Fruit fly (Drosophila melanogaster) whole organism, embryonic: ENCODE measurements around the gene CG5376.

Source experiments
- Aef1 ChIP-seq: fragments of 200-800 bp; sonication (Bioruptor generic); IDR thresholded peaks from 3 replicates; pipeline ENCODE4 v1.3.6; 2022; ENCODE audit warnings: missing biosample characterization, missing genetic modification characterization
- Awh ChIP-seq: fragments of 200-800 bp; sonication (Bioruptor generic); IDR thresholded peaks from 2 replicates; pipeline ENCODE4, ENCODE4 v1.3.6; 2022; ENCODE audit warnings: missing biosample characterization, missing genetic modification characterization
- CG10543 ChIP-seq: fragments of 200-800 bp; sonication (Bioruptor generic); optimal IDR thresholded peaks from 3 replicates; lab custom pipeline; 2017; ENCODE audit warnings: missing biosample characterization, mild to moderate bottlenecking, missing genetic modification characterization, moderate library complexity
- CG12236 ChIP-seq: fragments of 200-800 bp; sonication (Bioruptor generic); optimal IDR thresholded peaks from 2 replicates; lab custom pipeline; 2016; ENCODE audit warnings: missing biosample characterization, missing genetic modification characterization
- CG15514 ChIP-seq: fragments of 200-800 bp; sonication (Bioruptor generic); optimal IDR thresholded peaks from 3 replicates; lab custom pipeline; 2017; ENCODE audit warnings: missing biosample characterization, missing genetic modification characterization, mild to moderate bottlenecking, moderate library complexity, missing genetic modification reagents
- CG1602 ChIP-seq: fragments of 200-800 bp; sonication (Bioruptor generic); optimal IDR thresholded peaks from 3 replicates; lab custom pipeline; 2016; ENCODE audit warnings: missing biosample characterization, missing genetic modification characterization
- CG17328 ChIP-seq: fragments of 200-800 bp; sonication (Bioruptor generic); IDR thresholded peaks from 2 replicates; pipeline ENCODE4 v1.3.6; 2022; ENCODE audit warnings: missing biosample characterization, missing genetic modification characterization
- CG17802 ChIP-seq: fragments of 200-800 bp; sonication (Bioruptor generic); optimal IDR thresholded peaks from 2 replicates; lab custom pipeline; 2018; ENCODE audit warnings: missing biosample characterization, mild to moderate bottlenecking, missing genetic modification characterization, moderate library complexity
- CG18619 ChIP-seq: fragments of 200-800 bp; sonication (Bioruptor generic); optimal IDR thresholded peaks from 3 replicates; lab custom pipeline; 2017; ENCODE audit warnings: missing biosample characterization, mild to moderate bottlenecking, missing genetic modification characterization
- CG31224 ChIP-seq: fragments of 200-800 bp; sonication (Bioruptor generic); IDR thresholded peaks from 2 replicates; pipeline ENCODE4 v1.3.6; 2022; ENCODE audit warnings: missing biosample characterization, missing genetic modification characterization
- CG3838 ChIP-seq: fragments of 200-800 bp; sonication (Bioruptor generic); optimal IDR thresholded peaks from 3 replicates; lab custom pipeline; 2016; ENCODE audit warnings: missing biosample characterization, missing genetic modification characterization
- CG3847 ChIP-seq: fragments of 200-800 bp; sonication (Bioruptor generic); IDR thresholded peaks from 2 replicates; pipeline ENCODE4 v1.3.6; 2022; ENCODE audit warnings: missing biosample characterization, missing genetic modification characterization
- CG4404 ChIP-seq: fragments of 200-800 bp; sonication (Bioruptor generic); IDR thresholded peaks from 2 replicates; pipeline ENCODE4 v1.3.6; 2022; ENCODE audit warnings: missing biosample characterization, missing genetic modification characterization
- CG4707 ChIP-seq: fragments of 200-800 bp; sonication (Bioruptor generic); optimal IDR thresholded peaks from 2 replicates; lab custom pipeline; 2018; ENCODE audit warnings: missing biosample characterization, mild to moderate bottlenecking, missing genetic modification characterization, moderate library complexity
- CG6854 ChIP-seq: fragments of 200-800 bp; sonication (Bioruptor generic); optimal IDR thresholded peaks from 3 replicates; lab custom pipeline; 2017; ENCODE audit warnings: missing biosample characterization, mild to moderate bottlenecking, missing genetic modification characterization
- CG7372 ChIP-seq: fragments of 200-800 bp; sonication (Bioruptor generic); IDR thresholded peaks from 2 replicates; pipeline ENCODE4 v1.3.6; 2022; ENCODE audit warnings: missing biosample characterization, missing genetic modification characterization
- CG8924 ChIP-seq: fragments of 200-800 bp; optimal IDR thresholded peaks from 3 replicates; lab custom pipeline; 2019; ENCODE audit warnings: missing biosample characterization, mild to moderate bottlenecking, missing genetic modification characterization, moderate library complexity
- CG9727 ChIP-seq: fragments of 200-800 bp; sonication (Bioruptor generic); optimal IDR thresholded peaks from 3 replicates; lab custom pipeline; 2017; ENCODE audit warnings: missing biosample characterization, mild to moderate bottlenecking, missing genetic modification characterization
- CTCF ChIP-seq: fragments of 200-800 bp; sonication (Bioruptor generic); optimal IDR thresholded peaks from 2 replicates; lab custom pipeline; 2017; ENCODE audit warnings: missing biosample characterization, mild to moderate bottlenecking, missing genetic modification characterization, moderate library complexity
- CkIIα-i1 ChIP-seq: fragments of 200-800 bp; sonication (Bioruptor generic); IDR thresholded peaks from 2 replicates; pipeline ENCODE4 v1.3.6; 2022; ENCODE audit warnings: missing biosample characterization, missing genetic modification characterization
- Dp ChIP-seq: fragments of 200-800 bp; sonication (Bioruptor generic); optimal IDR thresholded peaks from 2 replicates; lab custom pipeline; 2018; ENCODE audit warnings: missing biosample characterization, mild to moderate bottlenecking, missing genetic modification characterization, moderate library complexity
- Elba2 ChIP-seq: fragments of 200-800 bp; sonication (Bioruptor generic); optimal IDR thresholded peaks from 3 replicates; lab custom pipeline; 2016; ENCODE audit warnings: missing biosample characterization, missing genetic modification characterization
- HLH3B ChIP-seq: fragments of 200-800 bp; sonication (Bioruptor generic); IDR thresholded peaks from 2 replicates; pipeline ENCODE4 v1.3.6; 2022; ENCODE audit warnings: missing biosample characterization, missing genetic modification characterization
- Hr39 ChIP-seq: fragments of >200 bp; optimal IDR thresholded peaks from 2 replicates; lab custom pipeline; 2017
- Mrtf ChIP-seq: fragments of 200-800 bp; sonication (Bioruptor generic); IDR thresholded peaks from 3 replicates; pipeline ENCODE4 v1.3.6; 2022; ENCODE audit warnings: missing biosample characterization, missing genetic modification characterization
- NC2α ChIP-seq: fragments of 200-800 bp; sonication (Bioruptor generic); optimal IDR thresholded peaks from 2 replicates; lab custom pipeline; 2016; ENCODE audit warnings: missing biosample characterization, missing genetic modification characterization
- Poxn ChIP-seq: fragments of 200-800 bp; sonication (Bioruptor generic); IDR thresholded peaks from 2 replicates; pipeline ENCODE4 v1.3.6; 2022; ENCODE audit warnings: missing biosample characterization, missing genetic modification characterization
- Sin3A ChIP-seq: fragments of >200 bp; optimal IDR thresholded peaks from 2 replicates; lab custom pipeline; 2018
- az2 ChIP-seq: fragments of 200-800 bp; sonication (Bioruptor generic); optimal IDR thresholded peaks from 3 replicates; lab custom pipeline; 2016; ENCODE audit warnings: missing biosample characterization, missing genetic modification characterization
- bigmax ChIP-seq: fragments of 200-800 bp; sonication (Bioruptor generic); optimal IDR thresholded peaks from 2 replicates; lab custom pipeline; 2018; ENCODE audit warnings: missing biosample characterization, mild to moderate bottlenecking, missing genetic modification characterization
- chif ChIP-seq, 2 experiments: fragments of 200-800 bp; sonication (Bioruptor generic); optimal IDR thresholded peaks; 3 replicates each; lab custom pipeline; 2016; ENCODE audit warnings: missing biosample characterization in 2 of 2, missing genetic modification characterization in 2 of 2
- crc ChIP-seq: fragments of 200-800 bp; sonication (Bioruptor generic); optimal IDR thresholded peaks from 2 replicates; lab custom pipeline; 2016; ENCODE audit warnings: missing biosample characterization, missing genetic modification characterization
- dan ChIP-seq: fragments of 200-800 bp; sonication (Bioruptor generic); IDR thresholded peaks from 2 replicates; pipeline ENCODE4 v1.3.6; 2022; ENCODE audit warnings: missing biosample characterization, missing genetic modification characterization
- dmrt11E ChIP-seq: fragments of 200-800 bp; sonication (Bioruptor generic); optimal IDR thresholded peaks from 3 replicates; lab custom pipeline; 2018; ENCODE audit warnings: missing biosample characterization, mild to moderate bottlenecking, missing genetic modification characterization, moderate library complexity
- gcm ChIP-seq: fragments of 200-800 bp; sonication (Bioruptor generic); optimal IDR thresholded peaks from 2 replicates; lab custom pipeline; 2019; ENCODE audit warnings: missing biosample characterization, mild to moderate bottlenecking, missing genetic modification characterization, moderate library complexity
- gfzf ChIP-seq: fragments of 200-800 bp; sonication (Bioruptor generic); optimal IDR thresholded peaks from 2 replicates; lab custom pipeline; 2016; ENCODE audit warnings: missing biosample characterization, mild to moderate bottlenecking, missing genetic modification characterization, moderate library complexity
- grn ChIP-seq: fragments of 200-800 bp; sonication (Bioruptor generic); optimal IDR thresholded peaks from 3 replicates; lab custom pipeline; 2017; ENCODE audit warnings: missing biosample characterization, missing genetic modification characterization
- gro ChIP-seq: fragments of 200-800 bp; sonication (Bioruptor generic); optimal IDR thresholded peaks from 2 replicates; lab custom pipeline; 2016; ENCODE audit warnings: missing biosample characterization, missing genetic modification characterization
- gsb ChIP-seq: fragments of 200-800 bp; sonication (Bioruptor generic); IDR thresholded peaks from 2 replicates; pipeline ENCODE4 v1.3.6; 2022; ENCODE audit warnings: missing biosample characterization, missing genetic modification characterization
- hkb ChIP-seq, 2 experiments: fragments of 200-800 bp in 1 of 2; fragments of >200 bp in 1 of 2; sonication (Bioruptor generic) in 1 of 2; IDR thresholded peaks in 1 of 2; optimal IDR thresholded peaks in 1 of 2; 2 replicates each; pipeline versions ENCODE4 v1.3.6 to Lab custom; 2017 to 2022; ENCODE audit warnings: missing biosample characterization in 1 of 2, missing genetic modification characterization in 1 of 2
- lab ChIP-seq: fragments of 200-800 bp; sonication (Bioruptor generic); optimal IDR thresholded peaks from 3 replicates; lab custom pipeline; 2017; ENCODE audit warnings: missing biosample characterization, missing genetic modification characterization, mild to moderate bottlenecking, moderate library complexity, missing genetic modification reagents
- lilli ChIP-seq: fragments of 200-800 bp; sonication (Bioruptor generic); optimal IDR thresholded peaks from 3 replicates; lab custom pipeline; 2016; ENCODE audit warnings: missing biosample characterization, missing genetic modification characterization
- nerfin-1 ChIP-seq: fragments of 200-800 bp; sonication (Bioruptor generic); optimal IDR thresholded peaks from 3 replicates; lab custom pipeline; 2019; ENCODE audit warnings: missing biosample characterization, mild to moderate bottlenecking, missing genetic modification characterization, moderate library complexity
- org-1 ChIP-seq: fragments of 200-800 bp; sonication (Bioruptor generic); optimal IDR thresholded peaks from 2 replicates; lab custom pipeline; 2017; ENCODE audit warnings: missing biosample characterization, missing genetic modification characterization
- pan ChIP-seq, 4 experiments: fragments of >200 bp in 3 of 4; fragments of 200-800 bp in 1 of 4; sonication (Bioruptor generic) in 1 of 4; optimal IDR thresholded peaks in 3 of 4; IDR thresholded peaks in 1 of 4; 2 replicates each; pipeline versions ENCODE4 v1.3.6 to Lab custom; 2017 to 2022; ENCODE audit warnings: missing biosample characterization in 2 of 4, missing genetic modification characterization in 2 of 4, mixed read lengths in 1 of 4
- row ChIP-seq: fragments of 200-800 bp; sonication (Bioruptor generic); IDR thresholded peaks from 3 replicates; pipeline ENCODE4 v1.3.6; 2022; ENCODE audit warnings: missing biosample characterization, missing genetic modification characterization
- shn ChIP-seq: fragments of 200-800 bp; sonication (Bioruptor generic); optimal IDR thresholded peaks from 3 replicates; lab custom pipeline; 2016; ENCODE audit warnings: missing biosample characterization, missing genetic modification characterization
- sna ChIP-seq: fragments of 200-800 bp; sonication (Bioruptor generic); IDR thresholded peaks from 2 replicates; pipeline ENCODE4 v1.3.6; 2022; ENCODE audit warnings: missing biosample characterization, missing genetic modification characterization; ENCODE audit not compliant: partially characterized antibody
- vvl ChIP-seq: fragments of 200-800 bp; sonication (Bioruptor generic); IDR thresholded peaks from 2 replicates; pipeline ENCODE4 v1.3.6; 2022; ENCODE audit warnings: missing biosample characterization, missing genetic modification characterization
- wdn ChIP-seq: fragments of 200-800 bp; sonication (Bioruptor generic); IDR thresholded peaks from 2 replicates; pipeline ENCODE4 v1.3.6; 2022; ENCODE audit warnings: missing biosample characterization, missing genetic modification characterization

CG5376 gene

DNA sequence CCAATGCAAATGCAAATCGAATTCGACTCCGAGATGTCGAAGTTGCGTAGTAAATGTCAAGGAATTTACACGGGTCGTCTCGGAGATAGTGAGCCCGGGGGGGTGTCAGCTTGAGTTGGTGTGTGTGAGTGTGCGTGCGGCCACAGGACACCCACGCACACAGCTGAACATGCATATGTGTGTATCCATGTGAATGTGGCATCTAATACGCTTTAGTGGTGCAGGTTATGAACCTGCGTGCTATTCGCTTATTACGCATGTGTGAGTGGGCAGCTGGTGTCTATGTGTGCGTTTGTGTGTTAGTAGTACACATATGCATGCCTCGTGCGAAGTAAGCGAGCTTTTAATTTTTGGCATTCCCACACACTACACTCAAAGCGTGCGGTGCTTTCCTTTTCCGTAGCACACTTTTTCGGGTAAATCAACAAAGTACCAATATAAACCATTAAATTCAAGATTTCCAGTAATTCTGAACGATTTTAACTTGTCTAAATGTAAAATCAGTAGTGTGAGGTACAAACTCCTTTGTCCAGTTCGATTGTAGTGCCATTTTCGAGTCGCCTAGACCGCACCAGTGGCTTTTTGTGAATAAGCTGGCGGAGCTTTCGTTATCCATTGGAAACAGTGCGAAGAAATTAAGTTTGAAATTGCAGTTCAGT is 19.8 kb downstream of the CG5376 start (continued):
- TF ChIP-seq dmrt11E (tag; lab: Kevin White, UChicago) (no peak), Elba2 (GFP tag; lab: Kevin White, UChicago) (no peak), Awh (GFP tag; lab: Robert Waterston, UW) (peak; percentile 78; the same call in 1 of the 2 replicates), CG18619 (GFP tag; lab: Kevin White, UChicago) (peak; percentile 85), CG17328 (peak; percentile 81), chif (GFP tag; optimal IDR thresholded peaks at IDR 0.05; lab: Kevin White, UChicago) (peak; percentile 73 to 80), wdn (peak; percentile 61; the same call in 1 of the 2 replicates), Dp (GFP tag; lab: Kevin White, UChicago) (no peak), grn (no peak), crc (GFP tag; lab: Kevin White, UChicago) (peak; percentile 83), CG3847 (peak; percentile 88), Poxn (GFP tag; lab: Robert Waterston, UW) (peak; percentile 63; the same call in 1 of the 2 replicates), lilli (GFP tag; lab: Kevin White, UChicago) (peak; percentile 89), nerfin-1 (tag; lab: Kevin White, UChicago) (peak; percentile 99), sna (GFP tag; lab: Robert Waterston, UW) (no peak), CG6854 (GFP tag; lab: Kevin White, UChicago) (peak; percentile 85), CG7372 (peak; percentile 78), gfzf (GFP tag; lab: Kevin White, UChicago) (no peak), gro (GFP tag; lab: Kevin White, UChicago) (no peak), row (GFP tag; lab: Robert Waterston, UW) (peak; percentile 93), Aef1 (peak; percentile 84), dan (no peak), CG12236 (peak; percentile 49), CG15514 (GFP tag; lab: Kevin White, UChicago) (peak; percentile 85), CG17802 (peak; percentile 41), HLH3B (peak; percentile 87), shn (GFP tag; lab: Kevin White, UChicago) (peak; percentile 85), CG4707 (peak; percentile 56), Sin3A (no peak), CG8924 (tag; lab: Kevin White, UChicago) (peak; percentile 87), vvl (GFP tag; lab: Robert Waterston, UW) (peak; percentile 89), CG3838 (GFP tag; lab: Kevin White, UChicago) (no peak), CG31224 (GFP tag; lab: Robert Waterston, UW) (peak; percentile 80), CkIIα-i1 (GFP tag; lab: Robert Waterston, UW) (peak; percentile 33; the same call in 1 of the 2 replicates), CG1602 (GFP tag; lab: Kevin White, UChicago) (peak; percentile 75), CG10543 (GFP tag; lab: Kevin White, UChicago) (peak; percentile 86), az2 (GFP tag; lab: Kevin White, UChicago) (peak; percentile 80), CG9727 (GFP tag; lab: Kevin White, UChicago) (peak; percentile 80), pan (optimal IDR thresholded peaks at IDR 0.05; lab: Kevin White, UChicago) (no peak), pan (GFP tag; optimal IDR thresholded peaks at IDR 0.05 in 1 of 2, IDR thresholded peaks at IDR 0.05 in 1 of 2) (peak in 1 of 2 experiments; percentile 83), Mrtf (GFP tag; lab: Robert Waterston, UW) (peak; percentile 81; the same call in 2 of the 3 replicates), NC2α (peak; percentile 23), bigmax (GFP tag; lab: Kevin White, UChicago) (peak; percentile 34), org-1 (GFP tag; lab: Kevin White, UChicago) (peak; percentile 91), CTCF (GFP tag; lab: Kevin White, UChicago) (no peak), Hr39 (lab: Kevin White, UChicago) (no peak), gsb (GFP tag; lab: Robert Waterston, UW) (peak; percentile 73), hkb (optimal IDR thresholded peaks at IDR 0.05; lab: Kevin White, UChicago) (no peak), hkb (GFP tag; IDR thresholded peaks at IDR 0.05; lab: Robert Waterston, UW) (peak; percentile 91), CG4404 (peak; percentile 46), lab (GFP tag; lab: Kevin White, UChicago) (peak; percentile 96), gcm (GFP tag; lab: Kevin White, UChicago) (no peak)
